Fruit fly (Drosophila melanogaster): Measurements from ENCODE around the gene PolI.
A peak's percentile ranks its signal among the peaks of the same experiment; 100 is the strongest.

PolI gene

DNA sequence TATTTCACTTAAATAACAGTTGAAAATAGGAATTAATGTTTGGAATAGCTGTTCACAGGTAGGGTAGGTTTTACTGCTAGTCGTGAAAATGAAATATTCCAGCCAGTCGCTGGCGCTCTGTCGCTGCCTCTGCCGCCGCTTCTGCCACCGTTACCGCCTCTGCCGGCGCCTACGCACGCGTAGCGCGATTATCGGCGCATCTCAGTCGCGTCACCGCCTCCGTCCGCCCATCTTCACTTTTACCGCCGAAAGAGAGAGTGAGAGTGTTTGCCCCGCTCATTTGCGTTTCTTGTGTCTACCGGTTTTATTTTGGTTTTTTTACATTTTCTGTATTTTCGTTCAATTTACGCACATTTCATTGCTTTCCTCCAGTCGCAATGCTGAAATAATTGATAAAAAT, 18.2 kb downstream of the PolI start (continued):
- TF ChIP-seq pan (optimal IDR thresholded peaks at IDR 0.05) (no peak), pan (GFP tag; optimal IDR thresholded peaks at IDR 0.05 in 1 of 2, IDR thresholded peaks at IDR 0.05 in 1 of 2) (peak in 1 of 2 experiments; percentile 4), ash1 (GFP tag; optimal IDR thresholded peaks at IDR 0.05) (no peak), CG10267 (tag; optimal IDR thresholded peaks at IDR 0.05) (no peak), Usf (GFP tag; optimal IDR thresholded peaks at IDR 0.05) (no peak), Drgx (GFP tag; IDR thresholded peaks at IDR 0.05) (no peak), Gug (GFP tag; IDR thresholded peaks at IDR 0.05) (no peak), CG8478 (optimal IDR thresholded peaks at IDR 0.05) (no peak), gcm (GFP tag; optimal IDR thresholded peaks at IDR 0.05) (no peak), odd (GFP tag; optimal IDR thresholded peaks at IDR 0.05) (no peak), PHDP (tag; optimal IDR thresholded peaks at IDR 0.05) (no peak), pnt (GFP tag; optimal IDR thresholded peaks at IDR 0.05) (no peak), CG2199 (GFP tag; IDR thresholded peaks at IDR 0.05) (peak; percentile 69; the same call in 1 of the 3 replicates), HmgD (GFP tag; optimal IDR thresholded peaks at IDR 0.05) (no peak), D19A (tag; optimal IDR thresholded peaks at IDR 0.05) (no peak), CG6254 (GFP tag; optimal IDR thresholded peaks at IDR 0.05) (peak; percentile 7), dimm (GFP tag; IDR thresholded peaks at IDR 0.05) (no peak), chinmo (GFP tag; IDR thresholded peaks at IDR 0.05; ENCODE audit: partially characterized antibody) (0 out of 4 replicates have a peak, but pooled peaks have one; percentile 24), D (optimal IDR thresholded peaks at IDR 0.05) (no peak), D (GFP tag; optimal IDR thresholded peaks at IDR 0.05) (no peak), Rfx (GFP tag; IDR thresholded peaks at IDR 0.05) (no peak), gem (tag; optimal IDR thresholded peaks at IDR 0.05) (no peak), ci (GFP tag; IDR thresholded peaks at IDR 0.05) (no peak; the same call in 2 of the 3 replicates), HmgZ (tag; optimal IDR thresholded peaks at IDR 0.05) (no peak), CG13287 (GFP tag; IDR thresholded peaks at IDR 0.05; ENCODE audit: partially characterized antibody) (no peak), HLH3B (GFP tag; IDR thresholded peaks at IDR 0.05) (no peak), CG1602 (GFP tag; optimal IDR thresholded peaks at IDR 0.05) (no peak), Blimp-1 (GFP tag; optimal IDR thresholded peaks at IDR 0.05) (peak; percentile 99), Hr3 (GFP tag; optimal IDR thresholded peaks at IDR 0.05) (no peak), hkb (optimal IDR thresholded peaks at IDR 0.05) (no peak), hkb (GFP tag; IDR thresholded peaks at IDR 0.05) (no peak), CG10565 (GFP tag; optimal IDR thresholded peaks at IDR 0.05) (no peak), tll (GFP tag; optimal IDR thresholded peaks at IDR 0.05) (peak in 1 of 2 experiments; percentile 83), NFAT (GFP tag; IDR thresholded peaks at IDR 0.05) (no peak), Atf6 (GFP tag; IDR thresholded peaks at IDR 0.05) (no peak), CG14014 (GFP tag; IDR thresholded peaks at IDR 0.05) (no peak), Myb (GFP tag; optimal IDR thresholded peaks at IDR 0.05) (no peak), vfl (GFP tag; optimal IDR thresholded peaks at IDR 0.05) (no peak), pho (GFP tag; optimal IDR thresholded peaks at IDR 0.05) (no peak), onecut (GFP tag; IDR thresholded peaks at IDR 0.05) (0 out of 2 replicates have a peak, but pooled peaks have one; percentile 12), E2f1 (GFP tag; IDR thresholded peaks at IDR 0.05) (0 out of 2 replicates have a peak, but pooled peaks have one; percentile 18), psq (GFP tag; optimal IDR thresholded peaks at IDR 0.05) (no peak), ATbp (GFP tag; optimal IDR thresholded peaks at IDR 0.05) (no peak), Tbp (GFP tag; optimal IDR thresholded peaks at IDR 0.05) (no peak), Vsx1 (GFP tag; optimal IDR thresholded peaks at IDR 0.05) (no peak), CG4854 (GFP tag; optimal IDR thresholded peaks at IDR 0.05) (no peak), zen (tag; optimal IDR thresholded peaks at IDR 0.05) (peak; percentile 32), CG33557 (GFP tag; optimal IDR thresholded peaks at IDR 0.05) (peak; percentile 64), kni (GFP tag; optimal IDR thresholded peaks at IDR 0.05) (no peak), ERR (GFP tag; optimal IDR thresholded peaks at IDR 0.05) (no peak), Adf1 (GFP tag; IDR thresholded peaks at IDR 0.05) (peak; percentile 88), CG1792 (GFP tag; optimal IDR thresholded peaks at IDR 0.05) (no peak), CG11247 (GFP tag; IDR thresholded peaks at IDR 0.05) (no peak)
